Fruit fly (Drosophila melanogaster) whole organism, embryonic: Measurements from ENCODE around the gene Obp99a.

ENCODE experiments used
- Bdp1 ChIP-seq: fragments of 200-800 bp; sonication (Bioruptor generic); optimal IDR thresholded peaks from 3 replicates; lab custom pipeline; 2016; ENCODE audit warnings: missing biosample characterization, missing genetic modification characterization
- CG10147 ChIP-seq: fragments of 200-800 bp; sonication (Bioruptor generic); optimal IDR thresholded peaks from 2 replicates; lab custom pipeline; 2019; ENCODE audit warnings: missing biosample characterization, mild to moderate bottlenecking, missing genetic modification characterization, moderate library complexity
- CG10366 ChIP-seq: fragments of 200-800 bp; sonication (Bioruptor generic); IDR thresholded peaks from 2 replicates; pipeline ENCODE4 v1.3.6; 2022; ENCODE audit warnings: missing biosample characterization, missing genetic modification characterization
- CG11723 ChIP-seq: fragments of 200-800 bp; sonication (Bioruptor generic); optimal IDR thresholded peaks from 2 replicates; lab custom pipeline; 2017; ENCODE audit warnings: missing biosample characterization, mild to moderate bottlenecking, missing genetic modification characterization
- CG12071 ChIP-seq: fragments of 200-800 bp; sonication (Bioruptor generic); optimal IDR thresholded peaks from 3 replicates; lab custom pipeline; 2018; ENCODE audit warnings: missing biosample characterization, mild to moderate bottlenecking, missing genetic modification characterization
- CG12659 ChIP-seq: fragments of 200-800 bp; sonication (Bioruptor generic); optimal IDR thresholded peaks from 3 replicates; lab custom pipeline; 2017; ENCODE audit warnings: mild to moderate bottlenecking, missing biosample characterization, missing genetic modification reagents, missing genetic modification characterization
- CG13287 ChIP-seq: fragments of 200-800 bp; sonication (Bioruptor generic); IDR thresholded peaks from 2 replicates; pipeline ENCODE4 v1.3.6; 2022; ENCODE audit warnings: missing biosample characterization, missing genetic modification characterization; ENCODE audit not compliant: partially characterized antibody
- CG1603 ChIP-seq: fragments of 200-800 bp; sonication (Bioruptor generic); optimal IDR thresholded peaks from 2 replicates; lab custom pipeline; 2019; ENCODE audit warnings: missing biosample characterization, mild to moderate bottlenecking, missing genetic modification characterization, moderate library complexity
- CG16813 ChIP-seq: fragments of 200-800 bp; sonication (Bioruptor generic); IDR thresholded peaks from 3 replicates; pipeline ENCODE4 v1.3.6; 2022; ENCODE audit warnings: missing biosample characterization, missing genetic modification characterization; ENCODE audit not compliant: partially characterized antibody
- CG17186 ChIP-seq: fragments of 200-800 bp; sonication (Bioruptor generic); optimal IDR thresholded peaks from 3 replicates; lab custom pipeline; 2017; ENCODE audit warnings: missing biosample characterization, missing genetic modification reagents, missing genetic modification characterization
- CG1792 ChIP-seq: fragments of 200-800 bp; sonication (Bioruptor generic); optimal IDR thresholded peaks from 2 replicates; lab custom pipeline; 2016; ENCODE audit warnings: missing biosample characterization, missing genetic modification characterization
- CG2875 ChIP-seq: fragments of 200-800 bp; sonication (Bioruptor generic); optimal IDR thresholded peaks from 2 replicates; lab custom pipeline; 2017; ENCODE audit warnings: missing biosample characterization, mild to moderate bottlenecking, missing genetic modification characterization, missing genetic modification reagents
- CG31224 ChIP-seq: fragments of 200-800 bp; sonication (Bioruptor generic); IDR thresholded peaks from 2 replicates; pipeline ENCODE4 v1.3.6; 2022; ENCODE audit warnings: missing biosample characterization, missing genetic modification characterization
- CG32772 ChIP-seq: fragments of 200-800 bp; sonication (Bioruptor generic); IDR thresholded peaks from 2 replicates; pipeline ENCODE4 v1.3.6; 2022; ENCODE audit warnings: missing biosample characterization, missing genetic modification characterization
- CG34376 ChIP-seq: fragments of 200-800 bp; sonication (Bioruptor generic); optimal IDR thresholded peaks from 2 replicates; lab custom pipeline; 2018; ENCODE audit warnings: missing biosample characterization, mild to moderate bottlenecking, missing genetic modification characterization
- CG3847 ChIP-seq: fragments of 200-800 bp; sonication (Bioruptor generic); IDR thresholded peaks from 2 replicates; pipeline ENCODE4 v1.3.6; 2022; ENCODE audit warnings: missing biosample characterization, missing genetic modification characterization
- CG5245 ChIP-seq: fragments of 200-800 bp; sonication (Bioruptor generic); optimal IDR thresholded peaks from 3 replicates; lab custom pipeline; 2016; ENCODE audit warnings: missing biosample characterization, missing genetic modification characterization
- CG7928 ChIP-seq: fragments of 200-800 bp; sonication (Bioruptor generic); optimal IDR thresholded peaks from 2 replicates; lab custom pipeline; 2017; ENCODE audit warnings: missing biosample characterization, mild to moderate bottlenecking, missing genetic modification characterization
- CG8944 ChIP-seq: fragments of 200-800 bp; sonication (Bioruptor generic); optimal IDR thresholded peaks from 3 replicates; lab custom pipeline; 2016; ENCODE audit warnings: missing biosample characterization, missing genetic modification characterization
- CG9727 ChIP-seq: fragments of 200-800 bp; sonication (Bioruptor generic); optimal IDR thresholded peaks from 3 replicates; lab custom pipeline; 2017; ENCODE audit warnings: missing biosample characterization, mild to moderate bottlenecking, missing genetic modification characterization
- CoRest ChIP-seq: fragments of 200-800 bp; sonication (Bioruptor generic); optimal IDR thresholded peaks from 3 replicates; lab custom pipeline; 2018; ENCODE audit warnings: missing biosample characterization, mild to moderate bottlenecking, missing genetic modification characterization, moderate library complexity
- Doc2 ChIP-seq: fragments of 200-800 bp; sonication (Bioruptor generic); IDR thresholded peaks from 2 replicates; pipeline ENCODE4 v1.3.6; 2022; ENCODE audit warnings: missing biosample characterization, missing genetic modification characterization
- Dp ChIP-seq: fragments of 200-800 bp; sonication (Bioruptor generic); optimal IDR thresholded peaks from 2 replicates; lab custom pipeline; 2018; ENCODE audit warnings: missing biosample characterization, mild to moderate bottlenecking, missing genetic modification characterization, moderate library complexity
- Drgx ChIP-seq: fragments of 200-800 bp; sonication (Bioruptor generic); IDR thresholded peaks from 2 replicates; pipeline ENCODE4 v1.3.6; 2022; ENCODE audit warnings: missing biosample characterization, missing genetic modification characterization
- HLHmδ ChIP-seq: fragments of 200-800 bp; sonication (Bioruptor generic); optimal IDR thresholded peaks from 2 replicates; lab custom pipeline; 2018; ENCODE audit warnings: missing biosample characterization, mild to moderate bottlenecking, missing genetic modification characterization, moderate library complexity
- Hr39 ChIP-seq: fragments of >200 bp; optimal IDR thresholded peaks from 2 replicates; lab custom pipeline; 2017
- Rfx ChIP-seq: fragments of 200-800 bp; sonication (Bioruptor generic); IDR thresholded peaks from 2 replicates; pipeline ENCODE4 v1.3.6; 2022; ENCODE audit warnings: missing biosample characterization, missing genetic modification characterization
- Rx ChIP-seq: fragments of 200-800 bp; sonication (Bioruptor generic); IDR thresholded peaks from 2 replicates; pipeline ENCODE4 v1.3.6; 2022; ENCODE audit warnings: missing biosample characterization, missing genetic modification characterization
- Sry-δ ChIP-seq: fragments of 200-800 bp; sonication (Bioruptor generic); optimal IDR thresholded peaks from 2 replicates; lab custom pipeline; 2016; ENCODE audit warnings: missing biosample characterization, missing genetic modification characterization
- YL-1 ChIP-seq: fragments of 200-800 bp; sonication (Bioruptor generic); optimal IDR thresholded peaks from 3 replicates; lab custom pipeline; 2017; ENCODE audit warnings: missing biosample characterization, mild to moderate bottlenecking, missing genetic modification characterization
- ash1 ChIP-seq: fragments of 200-800 bp; sonication (Bioruptor generic); optimal IDR thresholded peaks from 2 replicates; lab custom pipeline; 2018; ENCODE audit warnings: missing biosample characterization, mild to moderate bottlenecking, missing genetic modification characterization
- bab2 ChIP-seq: fragments of 200-800 bp; sonication (Bioruptor generic); optimal IDR thresholded peaks from 2 replicates; lab custom pipeline; 2016; ENCODE audit warnings: missing biosample characterization, missing genetic modification characterization
- ci ChIP-seq: fragments of 200-800 bp; sonication (Bioruptor generic); IDR thresholded peaks from 3 replicates; pipeline ENCODE4 v1.3.6; 2022; ENCODE audit warnings: missing biosample characterization, missing genetic modification characterization
- dm ChIP-seq: fragments of 200-800 bp; sonication (Bioruptor generic); optimal IDR thresholded peaks from 3 replicates; lab custom pipeline; 2016; ENCODE audit warnings: missing biosample characterization, missing genetic modification characterization
- dmrt99B ChIP-seq: fragments of 200-800 bp; sonication (Bioruptor generic); optimal IDR thresholded peaks from 2 replicates; lab custom pipeline; 2018; ENCODE audit warnings: missing biosample characterization, mild to moderate bottlenecking, missing genetic modification characterization, moderate library complexity
- emc ChIP-seq: fragments of 200-800 bp; sonication (Bioruptor generic); optimal IDR thresholded peaks from 2 replicates; lab custom pipeline; 2016; ENCODE audit warnings: missing biosample characterization, missing genetic modification characterization
- fd64A ChIP-seq: fragments of 200-800 bp; sonication (Bioruptor generic); optimal IDR thresholded peaks from 3 replicates; lab custom pipeline; 2018; ENCODE audit warnings: missing biosample characterization, mild to moderate bottlenecking, missing genetic modification characterization
- her ChIP-seq: fragments of 200-800 bp; sonication (Bioruptor generic); optimal IDR thresholded peaks from 2 replicates; lab custom pipeline; 2016; ENCODE audit warnings: missing biosample characterization, missing genetic modification characterization
- lilli ChIP-seq: fragments of 200-800 bp; sonication (Bioruptor generic); optimal IDR thresholded peaks from 3 replicates; lab custom pipeline; 2016; ENCODE audit warnings: missing biosample characterization, missing genetic modification characterization
- lmd ChIP-seq: fragments of 200-800 bp; sonication (Bioruptor generic); IDR thresholded peaks from 2 replicates; pipeline ENCODE4 v1.3.6; 2022; ENCODE audit warnings: missing biosample characterization, missing genetic modification characterization
- org-1 ChIP-seq: fragments of 200-800 bp; sonication (Bioruptor generic); optimal IDR thresholded peaks from 2 replicates; lab custom pipeline; 2017; ENCODE audit warnings: missing biosample characterization, missing genetic modification characterization
- pb ChIP-seq: fragments of 200-800 bp; sonication (Bioruptor generic); optimal IDR thresholded peaks from 3 replicates; lab custom pipeline; 2016; ENCODE audit warnings: missing biosample characterization, missing genetic modification characterization
- sc ChIP-seq, 3 experiments: fragments of >200 bp in 2 of 3; fragments of 200-800 bp in 1 of 3; sonication (Bioruptor generic) in 1 of 3; optimal IDR thresholded peaks; 2 replicates in 2 of 3; 3 replicates in 1 of 3; lab custom pipeline; 2017; ENCODE audit warnings: mild to moderate bottlenecking in 1 of 3, missing biosample characterization in 1 of 3, missing genetic modification characterization in 1 of 3, missing genetic modification reagents in 1 of 3
- seq ChIP-seq: fragments of 200-800 bp; sonication (Bioruptor generic); IDR thresholded peaks from 2 replicates; pipeline ENCODE4 v1.3.6; 2022; ENCODE audit warnings: missing biosample characterization, missing genetic modification characterization
- shn ChIP-seq: fragments of 200-800 bp; sonication (Bioruptor generic); optimal IDR thresholded peaks from 3 replicates; lab custom pipeline; 2016; ENCODE audit warnings: missing biosample characterization, missing genetic modification characterization
- slbo ChIP-seq: fragments of 200-800 bp; sonication (Bioruptor generic); IDR thresholded peaks from 2 replicates; pipeline ENCODE4 v1.3.6; 2022; ENCODE audit warnings: missing biosample characterization, missing genetic modification characterization
- stwl ChIP-seq: fragments of 200-800 bp; sonication (Bioruptor generic); optimal IDR thresholded peaks from 3 replicates; lab custom pipeline; 2018; ENCODE audit warnings: missing biosample characterization, mild to moderate bottlenecking, missing genetic modification characterization, moderate library complexity
- trh ChIP-seq: fragments of 200-800 bp; sonication (Bioruptor generic); optimal IDR thresholded peaks from 2 replicates; lab custom pipeline; 2016; ENCODE audit warnings: missing biosample characterization, missing genetic modification characterization
- vfl ChIP-seq: fragments of 200-800 bp; sonication (Bioruptor generic); optimal IDR thresholded peaks from 2 replicates; lab custom pipeline; 2016; ENCODE audit warnings: missing biosample characterization, missing genetic modification characterization
- zen2 ChIP-seq: fragments of 200-800 bp; sonication (Bioruptor generic); IDR thresholded peaks from 3 replicates; pipeline ENCODE4 v1.3.6; 2022; ENCODE audit warnings: missing biosample characterization, missing genetic modification characterization; ENCODE audit not compliant: partially characterized antibody
- zf30C ChIP-seq: fragments of 200-800 bp; sonication (Bioruptor generic); optimal IDR thresholded peaks from 3 replicates; lab custom pipeline; 2018; ENCODE audit warnings: missing biosample characterization, mild to moderate bottlenecking, missing genetic modification characterization

Gene Obp99a

DNA sequence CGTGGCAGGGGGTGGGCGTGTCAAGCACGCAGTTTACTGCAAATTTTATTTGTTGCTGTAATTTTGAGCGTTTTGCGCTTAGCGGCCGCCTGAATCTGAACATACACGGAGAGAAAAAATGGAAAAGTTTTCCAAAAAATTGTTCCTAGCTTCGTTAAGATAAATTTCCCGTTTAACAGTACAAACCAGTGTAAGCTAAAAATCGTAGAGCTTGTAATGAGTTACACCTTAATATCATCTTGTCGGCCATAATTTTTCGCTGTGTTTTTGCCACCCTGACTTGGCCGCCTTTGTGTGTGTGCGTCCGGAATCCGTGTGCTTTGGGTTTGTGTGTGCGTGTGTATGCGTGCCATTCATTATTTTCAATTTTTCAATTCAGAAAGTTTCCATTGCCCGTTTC is 20.0 kb upstream of the Obp99a start (continued):
- TF ChIP-seq org-1 (GFP tag; lab: Kevin White, UChicago) (peak; percentile 20), CG11723 (GFP tag; lab: Kevin White, UChicago) (no peak), HLHmδ (GFP tag; lab: Kevin White, UChicago) (no peak), CG16813 (GFP tag; lab: Robert Waterston, UW) (no peak), CG34376 (GFP tag; lab: Kevin White, UChicago) (peak; percentile 25), stwl (no peak), ci (peak; percentile 58; the same call in 1 of the 3 replicates), pb (no peak), CG12659 (GFP tag; lab: Kevin White, UChicago) (peak; percentile 14), vfl (GFP tag; lab: Kevin White, UChicago) (no peak), bab2 (GFP tag; lab: Kevin White, UChicago) (no peak), zen2 (GFP tag; lab: Robert Waterston, UW) (no peak), CG8944 (GFP tag; lab: Kevin White, UChicago) (no peak), emc (GFP tag; lab: Kevin White, UChicago) (no peak), her (GFP tag; lab: Kevin White, UChicago) (no peak), CoRest (peak; percentile 31), CG1603 (tag; lab: Kevin White, UChicago) (peak; percentile 39), dm (GFP tag; lab: Kevin White, UChicago) (no peak), CG32772 (GFP tag; lab: Robert Waterston, UW) (peak; percentile 28; the same call in 1 of the 2 replicates), CG9727 (GFP tag; lab: Kevin White, UChicago) (peak; percentile 33), YL-1 (GFP tag; lab: Kevin White, UChicago) (no peak), CG12071 (GFP tag; lab: Kevin White, UChicago) (peak; percentile 44), CG2875 (GFP tag; lab: Kevin White, UChicago) (no peak), trh (no peak), lilli (GFP tag; lab: Kevin White, UChicago) (peak; percentile 24), CG10147 (GFP tag; lab: Kevin White, UChicago) (peak; percentile 32), slbo (GFP tag; lab: Robert Waterston, UW) (peak; percentile 56; the same call in 1 of the 2 replicates), CG10366 (GFP tag; lab: Robert Waterston, UW) (peak; percentile 18; the same call in 1 of the 2 replicates), fd64A (GFP tag; lab: Kevin White, UChicago) (no peak), Sry-δ (GFP tag; lab: Kevin White, UChicago) (no peak), CG31224 (GFP tag; lab: Robert Waterston, UW) (no peak), Rx (GFP tag; lab: Robert Waterston, UW) (no peak), Bdp1 (GFP tag; lab: Kevin White, UChicago) (no peak), zf30C (GFP tag; lab: Kevin White, UChicago) (peak; percentile 9), CG5245 (GFP tag; lab: Kevin White, UChicago) (no peak), lmd (peak; percentile 50), Dp (GFP tag; lab: Kevin White, UChicago) (no peak), Hr39 (lab: Kevin White, UChicago) (no peak), shn (no peak), sc (optimal IDR thresholded peaks at IDR 0.05; lab: Kevin White, UChicago) (no peak), sc (GFP tag; optimal IDR thresholded peaks at IDR 0.05; lab: Kevin White, UChicago) (no peak), CG17186 (GFP tag; lab: Kevin White, UChicago) (no peak), CG3847 (GFP tag; lab: Robert Waterston, UW) (no peak), dmrt99B (tag; lab: Kevin White, UChicago) (peak; percentile 73), Drgx (GFP tag; lab: Robert Waterston, UW) (no peak), seq (peak; percentile 58; the same call in 1 of the 2 replicates), Rfx (peak; percentile 30; the same call in 1 of the 2 replicates), Doc2 (GFP tag; lab: Robert Waterston, UW) (no peak), CG1792 (GFP tag; lab: Kevin White, UChicago) (no peak), ash1 (GFP tag; lab: Kevin White, UChicago) (no peak), CG13287 (GFP tag; lab: Robert Waterston, UW) (no peak), CG7928 (GFP tag; lab: Kevin White, UChicago) (no peak)
